Fruit fly (Drosophila melanogaster) whole organism, prepupa: Measurements from ENCODE around the gene CG2200.

Experiments used
- Blimp-1 ChIP-seq: fragments of 200-800 bp; sonication (Bioruptor generic); optimal IDR thresholded peaks from 3 replicates; lab custom pipeline; 2017; ENCODE audit warnings: missing biosample characterization, missing genetic modification characterization, mild to moderate bottlenecking, moderate library complexity, missing genetic modification reagents
- CG10669 ChIP-seq: fragments of 200-800 bp; sonication (Bioruptor generic); optimal IDR thresholded peaks from 3 replicates; lab custom pipeline; 2018; ENCODE audit warnings: missing biosample characterization, mild to moderate bottlenecking, missing genetic modification characterization, moderate library complexity
- CG11294 ChIP-seq: fragments of 200-800 bp; sonication (Bioruptor generic); IDR thresholded peaks from 2 replicates; pipeline ENCODE4 v1.3.6; 2022; ENCODE audit warnings: missing biosample characterization, missing genetic modification characterization
- CG11762 ChIP-seq: fragments of 200-800 bp; sonication (Bioruptor generic); optimal IDR thresholded peaks from 3 replicates; lab custom pipeline; 2016; ENCODE audit warnings: missing biosample characterization, missing genetic modification characterization; ENCODE audit not compliant: insufficient read depth
- CG15336 ChIP-seq: fragments of 200-800 bp; sonication (Bioruptor generic); IDR thresholded peaks from 2 replicates; pipeline ENCODE4 v1.3.6; 2022; ENCODE audit warnings: missing biosample characterization, missing genetic modification characterization
- CG1621 ChIP-seq: fragments of 200-800 bp; sonication (Bioruptor generic); optimal IDR thresholded peaks from 3 replicates; lab custom pipeline; 2018; ENCODE audit warnings: missing biosample characterization, mild to moderate bottlenecking, missing genetic modification characterization
- CG16779 ChIP-seq: fragments of 200-800 bp; sonication (Bioruptor generic); optimal IDR thresholded peaks from 3 replicates; lab custom pipeline; 2017; ENCODE audit warnings: missing biosample characterization, mild to moderate bottlenecking, missing genetic modification characterization
- CG3032 ChIP-seq: fragments of 200-800 bp; optimal IDR thresholded peaks from 2 replicates; lab custom pipeline; 2019; ENCODE audit warnings: missing biosample characterization, mild to moderate bottlenecking, missing genetic modification characterization, moderate library complexity
- CG31627 ChIP-seq: fragments of 200-800 bp; sonication (Bioruptor generic); optimal IDR thresholded peaks from 3 replicates; lab custom pipeline; 2016; ENCODE audit warnings: missing biosample characterization, missing genetic modification characterization
- CG32006 ChIP-seq: fragments of 200-800 bp; sonication (Bioruptor generic); optimal IDR thresholded peaks from 3 replicates; lab custom pipeline; 2017; ENCODE audit warnings: missing biosample characterization, mild to moderate bottlenecking, missing genetic modification characterization
- CG34406 ChIP-seq: fragments of 200-800 bp; sonication (Bioruptor generic); optimal IDR thresholded peaks from 3 replicates; lab custom pipeline; 2016; ENCODE audit warnings: missing biosample characterization, missing genetic modification characterization
- CG3919 ChIP-seq: fragments of 200-800 bp; sonication (Bioruptor generic); optimal IDR thresholded peaks from 3 replicates; lab custom pipeline; 2016; ENCODE audit warnings: missing biosample characterization, missing genetic modification characterization
- CG4318 ChIP-seq: fragments of 200-800 bp; sonication (Bioruptor generic); optimal IDR thresholded peaks from 3 replicates; lab custom pipeline; 2017; ENCODE audit warnings: missing biosample characterization, mild to moderate bottlenecking, missing genetic modification characterization
- CG6276 ChIP-seq: fragments of 200-800 bp; sonication (Bioruptor generic); optimal IDR thresholded peaks from 2 replicates; lab custom pipeline; 2017; ENCODE audit warnings: missing biosample characterization, mild to moderate bottlenecking, missing genetic modification characterization
- CG6808 ChIP-seq: fragments of 200-800 bp; sonication (Bioruptor generic); optimal IDR thresholded peaks from 3 replicates; lab custom pipeline; 2017; ENCODE audit warnings: missing biosample characterization, missing genetic modification characterization, mild to moderate bottlenecking, moderate library complexity, missing genetic modification reagents
- CG6854 ChIP-seq: fragments of 200-800 bp; sonication (Bioruptor generic); optimal IDR thresholded peaks from 2 replicates; lab custom pipeline; 2017; ENCODE audit warnings: missing biosample characterization, mild to moderate bottlenecking, missing genetic modification characterization
- CG8119 ChIP-seq: fragments of 200-800 bp; sonication (Bioruptor generic); IDR thresholded peaks from 3 replicates; pipeline ENCODE4 v1.3.6; 2022; ENCODE audit warnings: missing biosample characterization, missing genetic modification characterization
- CG8319 ChIP-seq: fragments of 200-800 bp; sonication (Bioruptor generic); optimal IDR thresholded peaks from 3 replicates; lab custom pipeline; 2016; ENCODE audit warnings: missing biosample characterization, missing genetic modification characterization
- CG8632 ChIP-seq: fragments of 200-800 bp; sonication (Bioruptor generic); optimal IDR thresholded peaks from 3 replicates; lab custom pipeline; 2016; ENCODE audit warnings: missing biosample characterization, missing genetic modification characterization
- CG9139 ChIP-seq: fragments of 200-800 bp; sonication (Bioruptor generic); optimal IDR thresholded peaks from 3 replicates; lab custom pipeline; 2017; ENCODE audit warnings: missing biosample characterization, mild to moderate bottlenecking, missing genetic modification characterization
- Eip75B ChIP-seq: fragments of 200-800 bp; sonication (Bioruptor generic); optimal IDR thresholded peaks from 3 replicates; lab custom pipeline; 2016; ENCODE audit warnings: missing biosample characterization, missing genetic modification characterization
- Eip78C ChIP-seq: fragments of 200-800 bp; sonication (Bioruptor generic); peaks from one replicate; lab custom pipeline; 2016; ENCODE audit warnings: missing biosample characterization, missing genetic modification characterization
- Ets21C ChIP-seq: fragments of 200-800 bp; sonication (Bioruptor generic); optimal IDR thresholded peaks from 3 replicates; lab custom pipeline; 2016; ENCODE audit warnings: missing biosample characterization, missing genetic modification characterization
- Ets96B ChIP-seq: fragments of 200-800 bp; optimal IDR thresholded peaks from 2 replicates; lab custom pipeline; 2019; ENCODE audit warnings: missing biosample characterization, mild to moderate bottlenecking, missing genetic modification characterization, moderate library complexity
- Gug ChIP-seq: fragments of 200-800 bp; sonication (Bioruptor generic); IDR thresholded peaks from 2 replicates; pipeline ENCODE4 v1.3.6; 2022; ENCODE audit warnings: missing biosample characterization, missing genetic modification characterization
- Hr39 ChIP-seq: fragments of 200-800 bp; sonication (Bioruptor generic); optimal IDR thresholded peaks from 2 replicates; lab custom pipeline; 2016; ENCODE audit warnings: missing biosample characterization, missing genetic modification characterization
- Hr4 ChIP-seq: fragments of 200-800 bp; sonication (Bioruptor generic); optimal IDR thresholded peaks from 3 replicates; lab custom pipeline; 2016; ENCODE audit warnings: missing biosample characterization, missing genetic modification characterization
- Lpt ChIP-seq: fragments of 200-800 bp; sonication (Bioruptor generic); optimal IDR thresholded peaks from 3 replicates; lab custom pipeline; 2016; ENCODE audit warnings: missing biosample characterization, missing genetic modification characterization
- OdsH ChIP-seq: fragments of 200-800 bp; sonication (Bioruptor generic); optimal IDR thresholded peaks from 3 replicates; lab custom pipeline; 2016; ENCODE audit warnings: missing biosample characterization, missing genetic modification characterization
- Smox ChIP-seq: fragments of 200-800 bp; sonication (Bioruptor generic); optimal IDR thresholded peaks from 3 replicates; lab custom pipeline; 2016; ENCODE audit warnings: missing biosample characterization, missing genetic modification characterization
- Sox14 ChIP-seq: fragments of 200-800 bp; sonication (Bioruptor generic); optimal IDR thresholded peaks from 3 replicates; lab custom pipeline; 2016; ENCODE audit warnings: missing biosample characterization, missing genetic modification characterization
- Sox15 ChIP-seq: fragments of 200-800 bp; sonication (Bioruptor generic); optimal IDR thresholded peaks from 3 replicates; lab custom pipeline; 2016; ENCODE audit warnings: missing biosample characterization, missing genetic modification characterization
- achi ChIP-seq: fragments of 200-800 bp; sonication (Bioruptor generic); optimal IDR thresholded peaks from 3 replicates; lab custom pipeline; 2016; ENCODE audit warnings: missing biosample characterization, missing genetic modification characterization
- acj6 ChIP-seq: fragments of 200-800 bp; sonication (Bioruptor generic); optimal IDR thresholded peaks from 3 replicates; lab custom pipeline; 2016; ENCODE audit warnings: missing biosample characterization, missing genetic modification characterization
- dac ChIP-seq: fragments of 200-800 bp; sonication (Bioruptor generic); optimal IDR thresholded peaks from 2 replicates; lab custom pipeline; 2017; ENCODE audit warnings: missing biosample characterization, mild to moderate bottlenecking, missing genetic modification characterization
- dsx ChIP-seq: fragments of 200-800 bp; optimal IDR thresholded peaks from 3 replicates; lab custom pipeline; 2019; ENCODE audit warnings: missing biosample characterization, mild to moderate bottlenecking, missing genetic modification characterization, moderate library complexity; ENCODE audit not compliant: poor library complexity, severe bottlenecking
- esn ChIP-seq: fragments of 200-800 bp; sonication (Bioruptor generic); optimal IDR thresholded peaks from 2 replicates; lab custom pipeline; 2016; ENCODE audit warnings: missing biosample characterization, mild to moderate bottlenecking, missing genetic modification characterization, moderate library complexity
- fd59A ChIP-seq: fragments of 200-800 bp; sonication (Bioruptor generic); optimal IDR thresholded peaks from 2 replicates; lab custom pipeline; 2017; ENCODE audit warnings: missing biosample characterization, mild to moderate bottlenecking, missing genetic modification characterization, missing genetic modification reagents
- fkh ChIP-seq: fragments of 200-800 bp; sonication (Bioruptor generic); optimal IDR thresholded peaks from 3 replicates; lab custom pipeline; 2017; ENCODE audit warnings: missing biosample characterization, mild to moderate bottlenecking, missing genetic modification characterization, moderate library complexity
- lz ChIP-seq: fragments of 200-800 bp; sonication (Bioruptor generic); optimal IDR thresholded peaks from 3 replicates; lab custom pipeline; 2016; ENCODE audit warnings: missing biosample characterization, missing genetic modification characterization
- net ChIP-seq: fragments of 200-800 bp; sonication (Bioruptor generic); optimal IDR thresholded peaks from 3 replicates; lab custom pipeline; 2016; ENCODE audit warnings: missing biosample characterization, missing genetic modification characterization
- pdm3 ChIP-seq: fragments of 200-800 bp; sonication (Bioruptor generic); optimal IDR thresholded peaks from 3 replicates; lab custom pipeline; 2016; ENCODE audit warnings: missing biosample characterization, missing genetic modification characterization
- spab ChIP-seq: fragments of 200-800 bp; sonication (Bioruptor generic); optimal IDR thresholded peaks from 2 replicates; lab custom pipeline; 2017; ENCODE audit warnings: missing biosample characterization, mild to moderate bottlenecking, missing genetic modification characterization, missing genetic modification reagents
- ss ChIP-seq, 2 experiments: fragments of 200-800 bp; sonication (Bioruptor generic); optimal IDR thresholded peaks; 2 replicates in 1 of 2; 3 replicates in 1 of 2; lab custom pipeline; 2017 to 2018; ENCODE audit warnings: mild to moderate bottlenecking in 2 of 2, missing biosample characterization in 2 of 2, missing genetic modification characterization in 2 of 2, moderate library complexity in 1 of 2
- svp ChIP-seq: fragments of 200-800 bp; sonication (Bioruptor generic); peaks from one replicate; lab custom pipeline; 2016; ENCODE audit warnings: missing biosample characterization, missing genetic modification characterization
- vri ChIP-seq: fragments of 200-800 bp; sonication (Bioruptor generic); optimal IDR thresholded peaks from 3 replicates; lab custom pipeline; 2016; ENCODE audit warnings: missing biosample characterization, mild to moderate bottlenecking, missing genetic modification characterization

Gene CG2200

DNA sequence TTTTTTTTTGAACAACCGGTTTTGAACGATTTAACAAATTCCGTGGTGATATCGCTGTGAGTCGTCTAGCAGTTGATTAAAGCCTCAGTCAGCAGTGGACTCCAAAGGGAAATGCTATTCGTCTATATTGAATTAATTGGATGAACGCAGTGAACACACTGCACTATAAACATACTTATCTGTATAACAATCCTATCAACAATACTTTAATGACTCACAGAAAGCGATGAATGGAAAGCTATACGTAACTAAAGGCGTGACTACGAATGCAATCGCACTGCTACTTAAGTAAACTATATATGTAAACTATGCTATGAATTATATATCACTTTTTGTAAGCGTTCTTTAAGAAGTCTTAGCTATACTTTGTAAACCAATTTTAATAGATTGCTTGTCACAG lies 31.5 kb downstream of the CG2200 start:
- TF ChIP-seq acj6 (GFP tag; lab: Kevin White, UChicago), result no peak
- TF ChIP-seq CG11762, result no peak
- no peak for TF ChIP-seq CG4318 (GFP tag; lab: Kevin White, UChicago)
- TF ChIP-seq svp (GFP tag; lab: Kevin White, UChicago), result no peak
- TF ChIP-seq CG10669 (GFP tag; lab: Kevin White, UChicago), result no peak
- TF ChIP-seq dac (GFP tag; lab: Kevin White, UChicago), result no peak
- no peak for TF ChIP-seq CG32006 (GFP tag; lab: Kevin White, UChicago)
- no peak for TF ChIP-seq Gug (GFP tag; lab: Robert Waterston, UW)
- no peak for TF ChIP-seq net
- TF ChIP-seq ss (GFP tag; optimal IDR thresholded peaks at IDR 0.05; lab: Kevin White, UChicago), result no peak
- TF ChIP-seq Sox14 (GFP tag; lab: Kevin White, UChicago), result no peak
- TF ChIP-seq CG31627 (GFP tag; lab: Kevin White, UChicago), result no peak
- TF ChIP-seq OdsH (GFP tag; lab: Kevin White, UChicago), result no peak
- TF ChIP-seq, all 60 proteins: peak for 0

dm6 chrX:13127973-13128749 lies 34.1 kb downstream of the CG2200 start:
- TF ChIP-seq CG8632 (GFP tag; lab: Kevin White, UChicago) (peak; percentile 55), net (peak; percentile 45), fkh (GFP tag; lab: Kevin White, UChicago) (no peak), CG11762 (peak; percentile 33), Hr39 (GFP tag; lab: Kevin White, UChicago) (peak; percentile 65), achi (GFP tag; lab: Kevin White, UChicago) (peak; percentile 58), Ets21C (GFP tag; lab: Kevin White, UChicago) (peak; percentile 39), CG8319 (GFP tag; lab: Kevin White, UChicago) (peak; percentile 23), vri (GFP tag; lab: Kevin White, UChicago) (peak; percentile 42), CG8119 (GFP tag; lab: Robert Waterston, UW) (peak; percentile 79; the same call in 2 of the 3 replicates), Hr4 (GFP tag; lab: Kevin White, UChicago) (peak; percentile 65), Eip75B (GFP tag; lab: Kevin White, UChicago) (peak; percentile 56), Sox15 (GFP tag; lab: Kevin White, UChicago) (peak; percentile 50), Blimp-1 (GFP tag; lab: Kevin White, UChicago) (peak; percentile 95), CG4318 (GFP tag; lab: Kevin White, UChicago) (peak; percentile 42), Lpt (GFP tag; lab: Kevin White, UChicago) (peak; percentile 47), dac (GFP tag; lab: Kevin White, UChicago) (no peak), CG31627 (GFP tag; lab: Kevin White, UChicago) (peak; percentile 61), dsx (GFP tag; lab: Kevin White, UChicago) (peak; percentile 2), CG1621 (tag; lab: Kevin White, UChicago) (peak; percentile 23), CG6276 (GFP tag; lab: Kevin White, UChicago) (peak; percentile 16), CG3032 (peak; percentile 43), OdsH (GFP tag; lab: Kevin White, UChicago) (peak; percentile 62), CG9139 (GFP tag; lab: Kevin White, UChicago) (peak; percentile 9), CG32006 (GFP tag; lab: Kevin White, UChicago) (peak; percentile 51), CG16779 (tag; lab: Kevin White, UChicago) (no peak), pdm3 (GFP tag; lab: Kevin White, UChicago) (peak; percentile 72), esn (GFP tag; lab: Kevin White, UChicago) (peak; percentile 65), Gug (GFP tag; lab: Robert Waterston, UW) (no peak), CG15336 (GFP tag; lab: Robert Waterston, UW) (peak; percentile 74), CG3919 (GFP tag; lab: Kevin White, UChicago) (peak; percentile 64), CG6854 (peak; percentile 23), fd59A (GFP tag; lab: Kevin White, UChicago) (peak; percentile 10), CG11294 (peak; percentile 30; the same call in 1 of the 2 replicates), Sox14 (GFP tag; lab: Kevin White, UChicago) (peak; percentile 69), CG6808 (GFP tag; lab: Kevin White, UChicago) (peak; percentile 17), Eip78C (peak; percentile 90), Smox (peak; percentile 63), CG34406 (GFP tag; lab: Kevin White, UChicago) (peak; percentile 56), lz (GFP tag; lab: Kevin White, UChicago) (peak; percentile 65), spab (GFP tag; lab: Kevin White, UChicago) (peak; percentile 24), CG10669 (GFP tag; lab: Kevin White, UChicago) (peak; percentile 29), Ets96B (peak; percentile 23)
